Worm (Caenorhabditis elegans) whole organism, L3 larva: Measurements from ENCODE around the gene txt-2.
A peak's percentile ranks its signal among the peaks of the same experiment; 100 is the strongest.

Experiments used
- R02D3.7 ChIP-seq: fragments of 150-350 bp; optimal IDR thresholded peaks from 2 replicates; lab custom pipeline; 2014; ENCODE audit warnings: missing biosample characterization, missing genetic modification characterization
- ZK546.5 ChIP-seq: sonication (generic microtip); optimal IDR thresholded peaks from 2 replicates; lab custom pipeline; 2017; ENCODE audit warnings: missing biosample characterization, missing genetic modification characterization
- aly-2 ChIP-seq: fragments of 150-350 bp; optimal IDR thresholded peaks from 2 replicates; lab custom pipeline; 2014; ENCODE audit warnings: missing biosample characterization, missing genetic modification characterization
- ama-1 ChIP-seq: fragments of 150-350 bp; optimal IDR thresholded peaks from 2 replicates; lab custom pipeline; 2018
- ceh-16 ChIP-seq: sonication (generic microtip); optimal IDR thresholded peaks from 2 replicates; lab custom pipeline; 2017; ENCODE audit warnings: missing biosample characterization, missing genetic modification characterization
- ceh-28 ChIP-seq: fragments of 150-350 bp; optimal IDR thresholded peaks from 2 replicates; lab custom pipeline; 2014; ENCODE audit warnings: missing biosample characterization, missing genetic modification reagents, missing genetic modification characterization
- ceh-82 ChIP-seq: fragments of 150-350 bp; optimal IDR thresholded peaks from 2 replicates; lab custom pipeline; 2014; ENCODE audit warnings: missing biosample characterization, missing genetic modification characterization
- ceh-9 ChIP-seq: sonication (generic microtip); optimal IDR thresholded peaks from 2 replicates; lab custom pipeline; 2018; ENCODE audit warnings: missing biosample characterization, missing genetic modification characterization
- daf-12 ChIP-seq: fragments of 150-350 bp; optimal IDR thresholded peaks from 2 replicates; lab custom pipeline; 2014; ENCODE audit warnings: missing biosample characterization, missing genetic modification reagents, missing genetic modification characterization
- egl-27 ChIP-seq: sonication (generic microtip); optimal IDR thresholded peaks from 4 replicates; lab custom pipeline; 2017; ENCODE audit warnings: missing biosample characterization, missing genetic modification reagents, missing genetic modification characterization
- egl-5 ChIP-seq: fragments of 150-350 bp; optimal IDR thresholded peaks from 2 replicates; lab custom pipeline; 2017; ENCODE audit warnings: missing biosample characterization, missing genetic modification reagents, missing genetic modification characterization, inconsistent platforms
- elt-1 ChIP-seq: fragments of 150-350 bp; optimal IDR thresholded peaks from 2 replicates; lab custom pipeline; 2014; ENCODE audit warnings: missing biosample characterization, missing genetic modification characterization
- elt-3 ChIP-seq, 3 experiments: fragments of 150-350 bp in 1 of 3; sonication (generic microtip) in 2 of 3; optimal IDR thresholded peaks; 2 replicates in 2 of 3; 4 replicates in 1 of 3; lab custom pipeline; 2014 to 2017; ENCODE audit warnings: missing biosample characterization in 3 of 3, missing genetic modification characterization in 3 of 3
- eor-1 ChIP-seq, 2 experiments: fragments of 150-350 bp; optimal IDR thresholded peaks; 2 replicates each; lab custom pipeline; 2014 to 2018; ENCODE audit warnings: missing biosample characterization in 2 of 2, missing genetic modification characterization in 2 of 2
- fkh-10 ChIP-seq: sonication (generic microtip); optimal IDR thresholded peaks from 2 replicates; lab custom pipeline; 2017; ENCODE audit warnings: missing biosample characterization, missing genetic modification reagents, missing genetic modification characterization
- fkh-2 ChIP-seq: fragments of 150-350 bp; optimal IDR thresholded peaks from 2 replicates; lab custom pipeline; 2014; ENCODE audit warnings: missing biosample characterization, missing genetic modification reagents, missing genetic modification characterization
- hmg-11 ChIP-seq: sonication (generic microtip); optimal IDR thresholded peaks from 2 replicates; lab custom pipeline; 2016; ENCODE audit warnings: missing genetic modification characterization, missing compliant biosample characterization
- jun-1 ChIP-seq: fragments of 150-350 bp; optimal IDR thresholded peaks from 2 replicates; lab custom pipeline; 2014; ENCODE audit warnings: missing biosample characterization, missing genetic modification reagents, missing genetic modification characterization
- mdl-1 ChIP-seq: fragments of 150-350 bp; optimal IDR thresholded peaks from 2 replicates; lab custom pipeline; 2014; ENCODE audit warnings: missing biosample characterization, missing genetic modification characterization
- mml-1 ChIP-seq: fragments of 150-350 bp; sonication (generic microtip); optimal IDR thresholded peaks from 3 replicates; lab custom pipeline; 2014; ENCODE audit warnings: missing biosample characterization, missing genetic modification characterization
- nfya-1 ChIP-seq: sonication (generic microtip); optimal IDR thresholded peaks from 2 replicates; lab custom pipeline; 2017; ENCODE audit warnings: missing genetic modification characterization, mild to moderate bottlenecking, missing compliant biosample characterization, antibody characterized with exemption, moderate library complexity; ENCODE audit not compliant: insufficient read depth
- nhr-11 ChIP-seq: fragments of 150-350 bp; optimal IDR thresholded peaks from 2 replicates; lab custom pipeline; 2014; ENCODE audit warnings: missing biosample characterization, missing genetic modification characterization
- nhr-12 ChIP-seq: fragments of 150-350 bp; optimal IDR thresholded peaks from 2 replicates; lab custom pipeline; 2014; ENCODE audit warnings: missing biosample characterization, missing genetic modification characterization
- nhr-23 ChIP-seq: fragments of 150-350 bp; optimal IDR thresholded peaks from 2 replicates; lab custom pipeline; 2014; ENCODE audit warnings: missing biosample characterization, missing genetic modification reagents, missing genetic modification characterization
- nhr-237 ChIP-seq: fragments of 150-350 bp; optimal IDR thresholded peaks from 2 replicates; lab custom pipeline; 2014; ENCODE audit warnings: missing biosample characterization, missing genetic modification characterization
- nhr-28 ChIP-seq: fragments of 150-350 bp; optimal IDR thresholded peaks from 2 replicates; lab custom pipeline; 2014; ENCODE audit warnings: missing biosample characterization, missing genetic modification characterization
- nhr-76 ChIP-seq: fragments of 150-350 bp; sonication (generic microtip); optimal IDR thresholded peaks from 5 replicates; lab custom pipeline; 2014; ENCODE audit warnings: missing biosample characterization, missing genetic modification characterization
- nhr-77 ChIP-seq: fragments of 150-350 bp; optimal IDR thresholded peaks from 2 replicates; lab custom pipeline; 2014; ENCODE audit warnings: missing biosample characterization, missing genetic modification characterization
- pha-4 ChIP-seq: fragments of 150-350 bp; optimal IDR thresholded peaks from 2 replicates; lab custom pipeline; 2014; ENCODE audit warnings: missing biosample characterization, missing genetic modification reagents, missing genetic modification characterization
- sea-2 ChIP-seq: fragments of 150-350 bp; sonication (generic microtip); optimal IDR thresholded peaks from 4 replicates; lab custom pipeline; 2014; ENCODE audit warnings: missing biosample characterization, missing genetic modification reagents, missing genetic modification characterization
- skn-1 ChIP-seq: fragments of 150-350 bp; optimal IDR thresholded peaks from 2 replicates; lab custom pipeline; 2014; ENCODE audit warnings: missing biosample characterization, missing genetic modification characterization
- tbx-2 ChIP-seq: sonication (generic microtip); optimal IDR thresholded peaks from 2 replicates; lab custom pipeline; 2016; ENCODE audit warnings: mild to moderate bottlenecking, missing genetic modification characterization, missing compliant biosample characterization
- unc-62 ChIP-seq: fragments of 150-350 bp; sonication (generic microtip); optimal IDR thresholded peaks from 4 replicates; lab custom pipeline; 2014; ENCODE audit warnings: missing biosample characterization, missing genetic modification reagents, missing genetic modification characterization
- zag-1 ChIP-seq: fragments of 150-350 bp; optimal IDR thresholded peaks from 2 replicates; lab custom pipeline; 2014; ENCODE audit warnings: missing biosample characterization, missing genetic modification characterization
- ztf-11 ChIP-seq: fragments of 150-350 bp; optimal IDR thresholded peaks from 2 replicates; lab custom pipeline; 2014; ENCODE audit warnings: missing biosample characterization, missing genetic modification characterization

txt-2 gene

ce11 chrV:240287-240686 lies at the start of gene txt-2:
txt-2 (minus strand) TSS chrV:240500.
- TF ChIP-seq nhr-28 (no peak), ceh-82 (no peak), ztf-11 (tag; lab: Kevin White, UChicago) (no peak), hmg-11 (tag; lab: Kevin White, UChicago) (no peak), ceh-9 (tag; lab: Kevin White, UChicago) (no peak), skn-1 (tag; lab: Kevin White, UChicago) (no peak), pha-4 (no peak), nhr-76 (no peak), elt-1 (tag; lab: Kevin White, UChicago) (no peak), ceh-28 (no peak)
- TF ChIP-seq, all 47 proteins: peak for 0

- TF ChIP-seq ceh-16 (no peak), daf-12 (tag; lab: Kevin White, UChicago) (no peak), egl-5 (no peak), nfya-1 (tag; lab: Kevin White, UChicago) (peak; percentile 89), nhr-237 (tag; lab: Kevin White, UChicago) (no peak)
- TF ChIP-seq, all 47 proteins: peak for 1
Observed at ce11 chrV:285298-285697, 45.0 kb upstream of the txt-2 start.

- no peak for TF ChIP-seq egl-27 (tag; lab: Kevin White, UChicago)
- no peak for TF ChIP-seq tbx-2 (tag; lab: Kevin White, UChicago)
- no peak for TF ChIP-seq ZK546.5 (tag; lab: Kevin White, UChicago)
- TF ChIP-seq ztf-11 (tag; lab: Kevin White, UChicago): no peak
- TF ChIP-seq elt-3 (tag; optimal IDR thresholded peaks at IDR 0.05; lab: Kevin White, UChicago): no peak
- no peak for TF ChIP-seq mml-1 (tag; lab: Kevin White, UChicago)
- TF ChIP-seq mdl-1 (tag; lab: Kevin White, UChicago): no peak
- no peak for TF ChIP-seq zag-1
- TF ChIP-seq nhr-77 (tag; lab: Kevin White, UChicago): no peak
- no peak for TF ChIP-seq nhr-237 (tag; lab: Kevin White, UChicago)
- TF ChIP-seq fkh-10 (GFP tag; lab: Kevin White, UChicago): no peak
- TF ChIP-seq eor-1 (tag; optimal IDR thresholded peaks at IDR 0.05; lab: Kevin White, UChicago): no peak
- no peak for TF ChIP-seq aly-2 (tag; lab: Kevin White, UChicago)
- no peak for TF ChIP-seq sea-2 (GFP tag; lab: Kevin White, UChicago)
- TF ChIP-seq ceh-28: no peak
Observed at ce11 chrV:284808-285207, 44.5 kb upstream of the txt-2 start.

- TF ChIP-seq ama-1 (lab: Kevin White, UChicago): no peak
- TF ChIP-seq daf-12 (tag; lab: Kevin White, UChicago): no peak
- TF ChIP-seq fkh-2: no peak
- TF ChIP-seq skn-1 (tag; lab: Kevin White, UChicago): no peak
- TF ChIP-seq nhr-77 (tag; lab: Kevin White, UChicago): no peak
- TF ChIP-seq unc-62 (GFP tag; lab: Kevin White, UChicago): no peak
- TF ChIP-seq nhr-11 (tag; lab: Kevin White, UChicago): no peak
- no peak for TF ChIP-seq ceh-16
- TF ChIP-seq nhr-23 (tag; lab: Kevin White, UChicago): no peak
- no peak for TF ChIP-seq elt-3 (tag; optimal IDR thresholded peaks at IDR 0.05; lab: Kevin White, UChicago)
- TF ChIP-seq ceh-28: no peak
- TF ChIP-seq pha-4: no peak
- TF ChIP-seq aly-2 (tag; lab: Kevin White, UChicago): no peak
- no peak for TF ChIP-seq nfya-1 (tag; lab: Kevin White, UChicago)
- TF ChIP-seq elt-1 (tag; lab: Kevin White, UChicago): no peak
- no peak for TF ChIP-seq sea-2 (GFP tag; lab: Kevin White, UChicago)
- TF ChIP-seq, all 47 proteins: peak for 0
Observed at ce11 chrV:283953-284352, 43.7 kb upstream of the txt-2 start.

ce11 chrV:281616-282015 lies 41.3 kb upstream of the txt-2 start, which contains the start of gene npr-5:
npr-5 (minus strand) TSS chrV:281716.
- no peak for TF ChIP-seq skn-1 (tag; lab: Kevin White, UChicago)
- TF ChIP-seq nhr-23 (tag; lab: Kevin White, UChicago): no peak
- no peak for TF ChIP-seq ceh-28
- no peak for TF ChIP-seq eor-1 (tag; optimal IDR thresholded peaks at IDR 0.05; lab: Kevin White, UChicago)
- no peak for TF ChIP-seq nhr-28
- TF ChIP-seq nhr-237 (tag; lab: Kevin White, UChicago): no peak
- no peak for TF ChIP-seq nhr-12 (tag; lab: Kevin White, UChicago)
- no peak for TF ChIP-seq R02D3.7 (tag; lab: Kevin White, UChicago)
- TF ChIP-seq ceh-16: no peak
- TF ChIP-seq nfya-1 (tag; lab: Kevin White, UChicago): no peak
- TF ChIP-seq ceh-9 (tag; lab: Kevin White, UChicago): no peak
- no peak for TF ChIP-seq jun-1 (tag; lab: Kevin White, UChicago)
- TF ChIP-seq zag-1: no peak
- TF ChIP-seq egl-5: no peak
